Fruit fly (Drosophila melanogaster): ENCODE data around the gene CG14671.
A peak's percentile ranks its signal among the peaks of the same experiment; 100 is the strongest.

CG14671 gene

dm6 chr3R:5606477-5606876 is 41.9 kb upstream of the CG14671 start, which contains the start of gene asl:
TSS of gene asl (minus strand) at chr3R:5606543.
- TF ChIP-seq MBD-R2 (GFP tag; IDR thresholded peaks at IDR 0.05) (peak; percentile 86), Hr39 (optimal IDR thresholded peaks at IDR 0.05) (no peak), sna (GFP tag; IDR thresholded peaks at IDR 0.05; ENCODE audit: partially characterized antibody) (no peak), CG8359 (GFP tag; optimal IDR thresholded peaks at IDR 0.05; ENCODE audit: borderline replicate concordance) (peak; percentile 26), CG17912 (GFP tag; optimal IDR thresholded peaks at IDR 0.05) (peak; percentile 59), disco-r (GFP tag; optimal IDR thresholded peaks at IDR 0.05) (peak; percentile 54), CG13894 (tag; optimal IDR thresholded peaks at IDR 0.05) (peak; percentile 68), CG31224 (GFP tag; IDR thresholded peaks at IDR 0.05) (peak; percentile 42; the same call in 1 of the 2 replicates), kay (GFP tag; optimal IDR thresholded peaks at IDR 0.05) (no peak), Dad (GFP tag; optimal IDR thresholded peaks at IDR 0.05) (peak; percentile 7), gfzf (GFP tag; optimal IDR thresholded peaks at IDR 0.05) (peak; percentile 37), slou (GFP tag; optimal IDR thresholded peaks at IDR 0.05) (no peak), CG4360 (GFP tag; IDR thresholded peaks at IDR 0.05) (no peak), CG13123 (GFP tag; optimal IDR thresholded peaks at IDR 0.05) (peak; percentile 62), stc (GFP tag; IDR thresholded peaks at IDR 0.05) (peak; percentile 50; the same call in 1 of the 2 replicates), lov (optimal IDR thresholded peaks at IDR 0.05) (no peak), lov (GFP tag; IDR thresholded peaks at IDR 0.05) (0 out of 3 replicates have a peak, but pooled peaks have one; percentile 50), CG1832 (GFP tag; optimal IDR thresholded peaks at IDR 0.05) (no peak), insv (GFP tag; optimal IDR thresholded peaks at IDR 0.05) (peak in 1 of 2 experiments; percentile 77), CG12391 (tag; optimal IDR thresholded peaks at IDR 0.05) (peak; percentile 78), CG2116 (GFP tag; optimal IDR thresholded peaks at IDR 0.05) (peak; percentile 85), CG18764 (GFP tag; optimal IDR thresholded peaks at IDR 0.05) (peak; percentile 63), Jarid2 (GFP tag; optimal IDR thresholded peaks at IDR 0.05) (no peak), CG9932 (GFP tag; IDR thresholded peaks at IDR 0.05) (peak; percentile 56), jing (GFP tag; optimal IDR thresholded peaks at IDR 0.05) (no peak), lmd (GFP tag; IDR thresholded peaks at IDR 0.05) (peak; percentile 67), pfk (GFP tag; optimal IDR thresholded peaks at IDR 0.05) (no peak), Sry-δ (GFP tag; optimal IDR thresholded peaks at IDR 0.05) (peak; percentile 42), Ets97D (GFP tag; optimal IDR thresholded peaks at IDR 0.05) (peak; percentile 66), CG12219 (GFP tag; optimal IDR thresholded peaks at IDR 0.05) (peak; percentile 19), Nf-YA (GFP tag; IDR thresholded peaks at IDR 0.05) (no peak), ham (GFP tag; IDR thresholded peaks at IDR 0.05) (no peak), bcd (GFP tag; optimal IDR thresholded peaks at IDR 0.05) (peak; percentile 62), Fer1 (GFP tag; optimal IDR thresholded peaks at IDR 0.05) (peak; percentile 68), CG11696 (GFP tag; IDR thresholded peaks at IDR 0.05) (0 out of 2 replicates have a peak, but pooled peaks have one; percentile 26), bbx (GFP tag; IDR thresholded peaks at IDR 0.05; ENCODE audit: partially characterized antibody) (no peak), tx (GFP tag; optimal IDR thresholded peaks at IDR 0.05) (peak; percentile 35), corto (GFP tag; optimal IDR thresholded peaks at IDR 0.05) (peak; percentile 25), CG2889 (GFP tag; IDR thresholded peaks at IDR 0.05) (no peak), ash1 (GFP tag; optimal IDR thresholded peaks at IDR 0.05) (no peak), CG1647 (GFP tag; optimal IDR thresholded peaks at IDR 0.05) (peak; percentile 56), CG9215 (GFP tag; IDR thresholded peaks at IDR 0.05) (peak; percentile 26; the same call in 1 of the 2 replicates), Antp (GFP tag; optimal IDR thresholded peaks at IDR 0.05) (peak; percentile 41), CTCF (GFP tag; optimal IDR thresholded peaks at IDR 0.05) (peak; percentile 94), ab (GFP tag; optimal IDR thresholded peaks at IDR 0.05) (no peak), Dp (GFP tag; optimal IDR thresholded peaks at IDR 0.05) (peak; percentile 84), CG33213 (GFP tag; optimal IDR thresholded peaks at IDR 0.05) (peak; percentile 66), pita (GFP tag; optimal IDR thresholded peaks at IDR 0.05) (no peak), CG7786 (GFP tag; optimal IDR thresholded peaks at IDR 0.05) (peak; percentile 22), lola (GFP tag; optimal IDR thresholded peaks at IDR 0.05) (peak in 2 of 3 experiments; percentile 71 to 98), Fer3 (tag; optimal IDR thresholded peaks at IDR 0.05) (peak; percentile 60), trh (GFP tag; optimal IDR thresholded peaks at IDR 0.05) (no peak)
